Worm (Caenorhabditis elegans) whole organism, L1 larva: ENCODE measurements around the gene C07G2.5.

Source experiments
- aly-2 ChIP-seq: fragments of 150-350 bp; optimal IDR thresholded peaks from 2 replicates; lab custom pipeline; 2014; ENCODE audit warnings: missing biosample characterization, missing genetic modification characterization
- fkh-10 ChIP-seq: sonication (generic microtip); optimal IDR thresholded peaks from 2 replicates; lab custom pipeline; 2017; ENCODE audit warnings: missing biosample characterization, missing genetic modification reagents, missing genetic modification characterization
- irx-1 ChIP-seq: sonication (generic microtip); optimal IDR thresholded peaks from 2 replicates; lab custom pipeline; 2016; ENCODE audit warnings: missing genetic modification characterization, missing compliant biosample characterization
- jun-1 ChIP-seq: fragments of 150-350 bp; optimal IDR thresholded peaks from 2 replicates; lab custom pipeline; 2014; ENCODE audit warnings: missing biosample characterization, missing genetic modification reagents, missing genetic modification characterization
- nhr-71 ChIP-seq: sonication (generic microtip); optimal IDR thresholded peaks from 2 replicates; lab custom pipeline; 2016; ENCODE audit warnings: mild to moderate bottlenecking, missing genetic modification characterization, moderate library complexity, missing compliant biosample characterization
- nhr-77 ChIP-seq: fragments of 150-350 bp; optimal IDR thresholded peaks from 2 replicates; lab custom pipeline; 2014; ENCODE audit warnings: missing biosample characterization, missing genetic modification characterization
- pag-3 ChIP-seq: sonication (generic microtip); optimal IDR thresholded peaks from 2 replicates; lab custom pipeline; 2017; ENCODE audit warnings: missing genetic modification characterization, mild to moderate bottlenecking, missing compliant biosample characterization, antibody characterized with exemption, borderline replicate concordance; ENCODE audit not compliant: insufficient read depth
- unc-30 ChIP-seq: sonication (generic microtip); optimal IDR thresholded peaks from 2 replicates; lab custom pipeline; 2017; ENCODE audit warnings: missing biosample characterization, missing genetic modification characterization
- xbp-1 ChIP-seq: sonication (generic microtip); optimal IDR thresholded peaks from 2 replicates; lab custom pipeline; 2016; ENCODE audit warnings: missing genetic modification characterization, missing compliant biosample characterization

ce11 chrIII:4475428-4475968 is 23.3 kb downstream of the C07G2.5 start, which contains the start of gene rps-1:
- TF ChIP-seq nhr-77 (peak; percentile 98), xbp-1 (peak; percentile 99), unc-30 (tag; lab: Kevin White, UChicago) (peak; percentile 87), pag-3 (peak; percentile 33), jun-1 (tag; lab: Kevin White, UChicago) (peak; percentile 98), aly-2 (tag; lab: Kevin White, UChicago) (peak; percentile 97), nhr-71 (peak; percentile 99), irx-1 (tag; lab: Kevin White, UChicago) (peak; percentile 98), fkh-10 (GFP tag; lab: Kevin White, UChicago) (peak; percentile 98)
